Worm (Caenorhabditis elegans): Measurements from ENCODE around the gene F58D2.2.
A peak's percentile ranks its signal among the peaks of the same experiment; 100 is the strongest.

F58D2.2 gene

ce11 chrIV:13197282-13197681, 7.7 kb downstream of the F58D2.2 start, which contains the start of gene C48D1.1:
Gene C48D1.1 (minus strand): TSS chrIV:13197382.
- no peak for TF ChIP-seq hlh-12 (tag; optimal IDR thresholded peaks at IDR 0.05)
- TF ChIP-seq chd-7 (tag; optimal IDR thresholded peaks at IDR 0.05), result no peak
- no peak for TF ChIP-seq nhr-90 (tag; optimal IDR thresholded peaks at IDR 0.05)
- no peak for TF ChIP-seq bed-2 (GFP tag; IDR thresholded peaks at IDR 0.05)
- no peak for TF ChIP-seq C17E4.6 (GFP tag; IDR thresholded peaks at IDR 0.05)
- no peak for TF ChIP-seq F37B4.10 (GFP tag; IDR thresholded peaks at IDR 0.05)
- TF ChIP-seq ama-1 (optimal IDR thresholded peaks at IDR 0.05), result no peak
- TF ChIP-seq ama-1 (GFP tag; optimal IDR thresholded peaks at IDR 0.05), result no peak
- no peak for TF ChIP-seq somi-1 (GFP tag; optimal IDR thresholded peaks at IDR 0.05)
- TF ChIP-seq F22D6.2 (tag; optimal IDR thresholded peaks at IDR 0.05), result no peak
- TF ChIP-seq B0035.1 (tag; optimal IDR thresholded peaks at IDR 0.05), result no peak
- no peak for TF ChIP-seq snpc-1.1 (tag; optimal IDR thresholded peaks at IDR 0.05; ENCODE audit: insufficient read depth)
- no peak for TF ChIP-seq efl-1 (GFP tag; optimal IDR thresholded peaks at IDR 0.05)

ce11 chrIV:13204037-13204436, 14.5 kb downstream of the F58D2.2 start, which contains the start of gene ced-3:
Gene ced-3 (minus strand): TSS chrIV:13204137.
- no peak for TF ChIP-seq mes-4 (tag; optimal IDR thresholded peaks at IDR 0.05)
- no peak for TF ChIP-seq sdz-38 (tag; optimal IDR thresholded peaks at IDR 0.05)
- no peak for TF ChIP-seq ekl-4 (GFP tag; IDR thresholded peaks at IDR 0.05)
- no peak for TF ChIP-seq K12H6.12 (tag; optimal IDR thresholded peaks at IDR 0.05)
- TF ChIP-seq rpc-1 (optimal IDR thresholded peaks at IDR 0.05), result no peak
- no peak for TF ChIP-seq rpc-1 (tag; optimal IDR thresholded peaks at IDR 0.05)

- TF ChIP-seq mcd-1 (GFP tag; IDR thresholded peaks at IDR 0.05) (peak; percentile 74), efl-1 (GFP tag; optimal IDR thresholded peaks at IDR 0.05) (peak; percentile 26), T26A5.8 (tag; optimal IDR thresholded peaks at IDR 0.05) (no peak)
These were observed 16.3 kb downstream of the F58D2.2 start for ce11 chrIV:13205891-13206290.

- TF ChIP-seq hlh-26 (GFP tag; conservative IDR thresholded peaks at IDR 0.05) (no peak), Y95B8A.8 (GFP tag; IDR thresholded peaks at IDR 0.05) (no peak), zfh-2 (GFP tag; conservative IDR thresholded peaks at IDR 0.05) (no peak), ztf-25 (GFP tag; IDR thresholded peaks at IDR 0.05) (no peak), ccch-3 (GFP tag; optimal IDR thresholded peaks at IDR 0.05) (no peak)
These were observed 20.0 kb downstream of the F58D2.2 start, which contains the start of gene C48D1.9 for ce11 chrIV:13209566-13209965. Gene C48D1.9 (minus strand): TSS chrIV:13209666.

ce11 chrIV:13214466-13214865, 24.9 kb downstream of the F58D2.2 start, which contains the start of gene cho-1:
Gene cho-1 (minus strand): TSS chrIV:13214566.
- TF ChIP-seq ztf-3 (GFP tag; optimal IDR thresholded peaks at IDR 0.05) (no peak), ceh-27 (GFP tag; optimal IDR thresholded peaks at IDR 0.05) (no peak), bed-1 (GFP tag; IDR thresholded peaks at IDR 0.05) (no peak), lin-35 (GFP tag; optimal IDR thresholded peaks at IDR 0.05) (no peak), zfh-2 (GFP tag; conservative IDR thresholded peaks at IDR 0.05) (no peak), xnd-1 (tag; optimal IDR thresholded peaks at IDR 0.05) (no peak), madf-8 (GFP tag; conservative IDR thresholded peaks at IDR 0.05) (no peak), tbp1 (GFP tag; optimal IDR thresholded peaks at IDR 0.05) (no peak), hlh-26 (GFP tag; conservative IDR thresholded peaks at IDR 0.05) (no peak), nhr-80 (tag; optimal IDR thresholded peaks at IDR 0.05) (no peak), ceh-79 (tag; optimal IDR thresholded peaks at IDR 0.05) (no peak), K11D2.4 (GFP tag; IDR thresholded peaks at IDR 0.05) (no peak)

Measured in whole organism, young adult.